Worm (Caenorhabditis elegans) whole organism, L1 larva: Measurements from ENCODE around the gene F41E6.17.
A peak's percentile ranks its signal among the peaks of the same experiment; 100 is the strongest.

ENCODE experiments used
- C04F5.9 ChIP-seq: sonication (generic microtip); optimal IDR thresholded peaks from 2 replicates; lab custom pipeline; 2016; ENCODE audit warnings: missing genetic modification characterization, missing compliant biosample characterization
- C16A3.4 ChIP-seq: fragments of 150-350 bp; optimal IDR thresholded peaks from 2 replicates; lab custom pipeline; 2014; ENCODE audit warnings: missing biosample characterization, missing genetic modification characterization
- C34B4.2 ChIP-seq: sonication (generic microtip); optimal IDR thresholded peaks from 2 replicates; lab custom pipeline; 2017; ENCODE audit warnings: mild to moderate bottlenecking, missing genetic modification characterization, missing compliant biosample characterization
- alr-1 ChIP-seq: fragments of 200-800 bp; sonication (Bioruptor generic); optimal IDR thresholded peaks from 2 replicates; lab custom pipeline; 2018; ENCODE audit warnings: borderline replicate concordance, mild to moderate bottlenecking, missing genetic modification characterization, missing compliant biosample characterization
- aly-2 ChIP-seq: fragments of 150-350 bp; optimal IDR thresholded peaks from 2 replicates; lab custom pipeline; 2014; ENCODE audit warnings: missing biosample characterization, missing genetic modification characterization
- ama-1 ChIP-seq: fragments of 150-350 bp; optimal IDR thresholded peaks from 2 replicates; lab custom pipeline; 2014
- blmp-1 ChIP-seq: fragments of 150-350 bp; optimal IDR thresholded peaks from 2 replicates; lab custom pipeline; 2014; ENCODE audit warnings: missing biosample characterization, missing genetic modification characterization
- ceh-88 ChIP-seq: fragments of 200-800 bp; sonication (Bioruptor generic); IDR thresholded peaks from 2 replicates; pipeline ENCODE4 v1.3.6; 2022; ENCODE audit warnings: missing genetic modification characterization, missing compliant biosample characterization
- ceh-90 ChIP-seq: sonication (generic microtip); optimal IDR thresholded peaks from 2 replicates; lab custom pipeline; 2016; ENCODE audit warnings: missing genetic modification characterization, missing compliant biosample characterization
- dsc-1 ChIP-seq: sonication (generic microtip); optimal IDR thresholded peaks from 2 replicates; lab custom pipeline; 2016; ENCODE audit warnings: mild to moderate bottlenecking, missing genetic modification characterization, missing compliant biosample characterization
- efl-1 ChIP-seq, 4 experiments: fragments of 150-350 bp; optimal IDR thresholded peaks in 3 of 4; peaks in 1 of 4; 1 replicate in 1 of 4; 2 replicates in 3 of 4; lab custom pipeline; 2014; ENCODE audit warnings: missing biosample characterization in 2 of 4, missing genetic modification characterization in 2 of 4, missing genetic modification reagents in 2 of 4
- efl-3 ChIP-seq: fragments of 200-800 bp; sonication (Bioruptor generic); optimal IDR thresholded peaks from 2 replicates; lab custom pipeline; 2018; ENCODE audit warnings: mild to moderate bottlenecking, missing genetic modification characterization, missing compliant biosample characterization
- egl-27 ChIP-seq, 2 experiments: fragments of 150-350 bp in 1 of 2; sonication (generic microtip); optimal IDR thresholded peaks; 3 replicates each; lab custom pipeline; 2017 to 2018; ENCODE audit warnings: missing biosample characterization in 2 of 2, missing genetic modification characterization in 2 of 2, missing genetic modification reagents in 2 of 2
- fkh-10 ChIP-seq: sonication (generic microtip); optimal IDR thresholded peaks from 2 replicates; lab custom pipeline; 2017; ENCODE audit warnings: missing biosample characterization, missing genetic modification reagents, missing genetic modification characterization
- fkh-4 ChIP-seq: sonication (generic microtip); optimal IDR thresholded peaks from 2 replicates; lab custom pipeline; 2016; ENCODE audit warnings: missing compliant biosample characterization, missing genetic modification characterization, borderline replicate concordance
- fos-1 ChIP-seq: fragments of 150-350 bp; optimal IDR thresholded peaks from 2 replicates; lab custom pipeline; 2014; ENCODE audit warnings: missing biosample characterization, missing genetic modification characterization
- hlh-4 ChIP-seq: sonication (generic microtip); optimal IDR thresholded peaks from 2 replicates; lab custom pipeline; 2016; ENCODE audit warnings: mild to moderate bottlenecking, missing genetic modification characterization, missing compliant biosample characterization
- jun-1 ChIP-seq: fragments of 150-350 bp; optimal IDR thresholded peaks from 2 replicates; lab custom pipeline; 2014; ENCODE audit warnings: missing biosample characterization, missing genetic modification reagents, missing genetic modification characterization
- lin-14 ChIP-seq: fragments of 200-800 bp; sonication (Bioruptor generic); optimal IDR thresholded peaks from 2 replicates; lab custom pipeline; 2018; ENCODE audit warnings: mild to moderate bottlenecking, missing genetic modification characterization, moderate library complexity, missing compliant biosample characterization
- lin-35 ChIP-seq, 2 experiments: fragments of 150-350 bp; optimal IDR thresholded peaks; 2 replicates each; lab custom pipeline; 2014; ENCODE audit warnings: missing biosample characterization in 2 of 2, missing genetic modification characterization in 2 of 2, missing genetic modification reagents in 2 of 2
- lin-39 ChIP-seq: fragments of 150-350 bp; optimal IDR thresholded peaks from 2 replicates; lab custom pipeline; 2014; ENCODE audit warnings: missing biosample characterization, missing genetic modification reagents, missing genetic modification characterization
- lir-3 ChIP-seq: sonication (generic microtip); optimal IDR thresholded peaks from 2 replicates; lab custom pipeline; 2016; ENCODE audit warnings: mild to moderate bottlenecking, missing genetic modification characterization, moderate library complexity, missing compliant biosample characterization; ENCODE audit not compliant: poor library complexity
- lsy-2 ChIP-seq, 2 experiments: fragments of 150-350 bp; optimal IDR thresholded peaks; 2 replicates each; lab custom pipeline; 2014; ENCODE audit warnings: missing biosample characterization in 2 of 2, missing genetic modification characterization in 2 of 2
- mep-1 ChIP-seq: fragments of 150-350 bp; optimal IDR thresholded peaks from 2 replicates; lab custom pipeline; 2014; ENCODE audit warnings: missing biosample characterization, missing genetic modification characterization
- nhr-19 ChIP-seq: fragments of 200-800 bp; sonication (Bioruptor generic); conservative IDR thresholded peaks from 2 replicates; pipeline ENCODE4 v1.3.6; 2022; ENCODE audit warnings: missing genetic modification characterization, missing compliant biosample characterization
- nhr-20 ChIP-seq: sonication (generic microtip); optimal IDR thresholded peaks from 2 replicates; lab custom pipeline; 2016; ENCODE audit warnings: mild to moderate bottlenecking, missing genetic modification characterization, missing compliant biosample characterization
- nhr-28 ChIP-seq: fragments of 150-350 bp; optimal IDR thresholded peaks from 2 replicates; lab custom pipeline; 2014; ENCODE audit warnings: missing biosample characterization, missing genetic modification characterization
- nhr-47 ChIP-seq: sonication (generic microtip); optimal IDR thresholded peaks from 2 replicates; lab custom pipeline; 2016; ENCODE audit warnings: mild to moderate bottlenecking, missing genetic modification characterization, moderate library complexity, missing compliant biosample characterization
- nhr-71 ChIP-seq: sonication (generic microtip); optimal IDR thresholded peaks from 2 replicates; lab custom pipeline; 2016; ENCODE audit warnings: mild to moderate bottlenecking, missing genetic modification characterization, moderate library complexity, missing compliant biosample characterization
- nhr-77 ChIP-seq: fragments of 150-350 bp; optimal IDR thresholded peaks from 2 replicates; lab custom pipeline; 2014; ENCODE audit warnings: missing biosample characterization, missing genetic modification characterization
- nhr-85 ChIP-seq: sonication (generic microtip); peaks from one replicate; lab custom pipeline; 2016; ENCODE audit warnings: missing genetic modification characterization, inconsistent platforms, missing compliant biosample characterization
- pag-3 ChIP-seq: sonication (generic microtip); optimal IDR thresholded peaks from 2 replicates; lab custom pipeline; 2017; ENCODE audit warnings: missing genetic modification characterization, mild to moderate bottlenecking, missing compliant biosample characterization, antibody characterized with exemption, borderline replicate concordance; ENCODE audit not compliant: insufficient read depth
- pqm-1 ChIP-seq: sonication (generic microtip); optimal IDR thresholded peaks from 3 replicates; lab custom pipeline; 2017; ENCODE audit warnings: missing biosample characterization, missing genetic modification characterization
- rnt-1 ChIP-seq: sonication (generic microtip); optimal IDR thresholded peaks from 2 replicates; lab custom pipeline; 2016; ENCODE audit warnings: mild to moderate bottlenecking, missing genetic modification characterization, moderate library complexity, missing compliant biosample characterization
- snu-23 ChIP-seq: sonication (generic microtip); optimal IDR thresholded peaks from 2 replicates; lab custom pipeline; 2016; ENCODE audit warnings: missing genetic modification characterization, missing compliant biosample characterization
- sptf-1 ChIP-seq: fragments of 150-350 bp; optimal IDR thresholded peaks from 2 replicates; lab custom pipeline; 2014; ENCODE audit warnings: missing biosample characterization, missing genetic modification characterization
- swsn-7 ChIP-seq: sonication (generic microtip); optimal IDR thresholded peaks from 2 replicates; lab custom pipeline; 2016; ENCODE audit warnings: missing genetic modification characterization, missing compliant biosample characterization
- unc-130 ChIP-seq: fragments of 150-350 bp; optimal IDR thresholded peaks from 2 replicates; lab custom pipeline; 2017; ENCODE audit warnings: missing biosample characterization, missing genetic modification characterization, inconsistent platforms
- unc-86 ChIP-seq: sonication (generic microtip); optimal IDR thresholded peaks from 2 replicates; lab custom pipeline; 2016; ENCODE audit warnings: missing genetic modification characterization, missing compliant biosample characterization
- zag-1 ChIP-seq: fragments of 150-350 bp; optimal IDR thresholded peaks from 2 replicates; lab custom pipeline; 2014; ENCODE audit warnings: missing biosample characterization, missing genetic modification characterization
- ztf-4 ChIP-seq: fragments of 150-350 bp; optimal IDR thresholded peaks from 2 replicates; lab custom pipeline; 2014; ENCODE audit warnings: missing biosample characterization, missing genetic modification characterization

F41E6.17 gene

ce11 chrV:8663023-8663422 lies 39.1 kb downstream of the F41E6.17 start (continued):
- peak in 1 of 2 experiments; percentile 1 for TF ChIP-seq lin-35 (GFP tag; optimal IDR thresholded peaks at IDR 0.05; lab: Kevin White, UChicago)
- no peak for TF ChIP-seq fos-1 (tag; lab: Kevin White, UChicago)
- TF ChIP-seq efl-3 (GFP tag; lab: Kevin White, UChicago), result no peak
- peak; percentile 81 for TF ChIP-seq unc-86 (tag; lab: Kevin White, UChicago)
- no peak for TF ChIP-seq ama-1 (lab: Kevin White, UChicago)
- no peak for TF ChIP-seq pag-3 (tag; lab: Kevin White, UChicago)
- no peak for TF ChIP-seq fkh-10 (GFP tag; lab: Kevin White, UChicago)
- TF ChIP-seq egl-27 (tag; optimal IDR thresholded peaks at IDR 0.05; lab: Kevin White, UChicago), result no peak
- no peak for TF ChIP-seq alr-1 (tag; lab: Kevin White, UChicago)
- no peak for TF ChIP-seq C04F5.9 (tag; lab: Kevin White, UChicago)
- TF ChIP-seq nhr-77, result no peak
- TF ChIP-seq rnt-1, result no peak
- no peak for TF ChIP-seq nhr-85

ce11 chrV:8665765-8666164 lies 41.9 kb downstream of the F41E6.17 start, which contains the start of gene ZC190.4:
Gene ZC190.4 (plus strand): TSS chrV:8666065.
- no peak for TF ChIP-seq lin-35 (GFP tag; optimal IDR thresholded peaks at IDR 0.05; lab: Kevin White, UChicago)
- TF ChIP-seq ztf-4 (tag; lab: Kevin White, UChicago), result no peak
- no peak for TF ChIP-seq lin-14 (GFP tag; lab: Kevin White, UChicago)
- no peak for TF ChIP-seq C34B4.2 (tag; lab: Kevin White, UChicago)
- TF ChIP-seq nhr-19, result no peak
- no peak for TF ChIP-seq ceh-90
- TF ChIP-seq jun-1, result no peak
- TF ChIP-seq efl-1 (optimal IDR thresholded peaks at IDR 0.05; lab: Kevin White, UChicago), result no peak
- peak in 1 of 2 experiments; percentile 58 for TF ChIP-seq efl-1 (GFP tag; optimal IDR thresholded peaks at IDR 0.05 in 1 of 2; lab: Kevin White, UChicago)
- TF ChIP-seq ama-1 (lab: Kevin White, UChicago), result no peak

ce11 chrV:8667230-8668021 lies 43.5 kb downstream of the F41E6.17 start:
- TF ChIP-seq lir-3 (no peak), nhr-19 (peak; percentile 20), lin-14 (GFP tag; lab: Kevin White, UChicago) (peak; percentile 55), snu-23 (peak; percentile 12), lin-39 (tag; lab: Kevin White, UChicago) (peak; percentile 33), nhr-47 (tag; lab: Kevin White, UChicago) (peak; percentile 21), zag-1 (tag; lab: Kevin White, UChicago) (no peak), nhr-71 (peak; percentile 65), ztf-4 (tag; lab: Kevin White, UChicago) (peak; percentile 23), aly-2 (tag; lab: Kevin White, UChicago) (no peak), nhr-20 (tag; lab: Kevin White, UChicago) (peak; percentile 38), C16A3.4 (tag; lab: Kevin White, UChicago) (no peak), rnt-1 (peak; percentile 73)

DNA sequence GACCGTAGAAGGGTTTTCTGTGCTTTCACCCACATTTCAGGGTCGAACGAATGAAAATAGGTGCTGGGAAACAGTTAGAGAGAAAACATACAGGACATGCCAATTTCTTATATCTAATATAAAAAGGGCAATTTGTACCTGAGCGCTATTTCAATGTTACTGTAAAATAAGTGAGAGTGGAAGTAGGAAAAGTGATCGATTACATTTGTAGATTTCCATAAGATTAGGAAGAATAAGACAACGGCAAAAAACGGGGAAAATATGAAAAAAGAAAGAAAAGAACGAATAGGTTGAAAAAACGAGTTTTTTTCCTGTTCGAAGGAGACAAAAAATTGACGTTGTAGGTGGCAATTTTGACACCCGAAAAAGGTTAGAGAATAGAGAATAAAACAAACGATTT lies 44.3 kb downstream of the F41E6.17 start:
- TF ChIP-seq dsc-1 (tag; lab: Kevin White, UChicago) (no peak), nhr-28 (tag; lab: Kevin White, UChicago) (no peak), lsy-2 (tag; optimal IDR thresholded peaks at IDR 0.05; lab: Kevin White, UChicago) (peak in 1 of 2 experiments; percentile 24), nhr-85 (peak; percentile 72), unc-130 (tag; lab: Kevin White, UChicago) (no peak), efl-1 (optimal IDR thresholded peaks at IDR 0.05; lab: Kevin White, UChicago) (no peak), efl-1 (GFP tag; optimal IDR thresholded peaks at IDR 0.05 in 1 of 2; lab: Kevin White, UChicago) (no peak), lin-35 (GFP tag; optimal IDR thresholded peaks at IDR 0.05; lab: Kevin White, UChicago) (no peak), swsn-7 (no peak), sptf-1 (tag; lab: Kevin White, UChicago) (no peak), fkh-10 (GFP tag; lab: Kevin White, UChicago) (no peak), blmp-1 (tag; lab: Kevin White, UChicago) (peak; percentile 80), nhr-77 (no peak), mep-1 (tag; lab: Kevin White, UChicago) (no peak), aly-2 (tag; lab: Kevin White, UChicago) (no peak), nhr-19 (no peak), hlh-4 (tag; lab: Kevin White, UChicago) (no peak), fkh-4 (tag; lab: Kevin White, UChicago) (no peak), pqm-1 (tag; lab: Kevin White, UChicago) (no peak), ceh-88 (GFP tag; lab: Robert Waterston, UW) (no peak)
